Fruit fly (Drosophila melanogaster): ENCODE results near the gene grk.

The grk gene

dm6 chr2L:8463144-8464106 lies 30.0 kb upstream of the grk start, which contains the start of gene Agpat2 (continued):
- TF ChIP-seq kah (GFP tag; optimal IDR thresholded peaks at IDR 0.05) (peak; percentile 47), CG1792 (GFP tag; optimal IDR thresholded peaks at IDR 0.05) (peak; percentile 49), pfk (GFP tag; optimal IDR thresholded peaks at IDR 0.05) (no peak), Drgx (GFP tag; IDR thresholded peaks at IDR 0.05) (no peak), CG17829 (tag; optimal IDR thresholded peaks at IDR 0.05) (peak; percentile 79), CG9932 (GFP tag; IDR thresholded peaks at IDR 0.05) (peak; percentile 69), D (optimal IDR thresholded peaks at IDR 0.05) (no peak), D (GFP tag; optimal IDR thresholded peaks at IDR 0.05) (peak; percentile 85), CG30020 (tag; optimal IDR thresholded peaks at IDR 0.05) (peak; percentile 27), CG14050 (GFP tag; IDR thresholded peaks at IDR 0.05) (peak; percentile 74), CG9797 (GFP tag; optimal IDR thresholded peaks at IDR 0.05) (no peak), CG10321 (GFP tag; IDR thresholded peaks at IDR 0.05) (no peak), fd102C (GFP tag; optimal IDR thresholded peaks at IDR 0.05) (no peak), Kr (GFP tag; optimal IDR thresholded peaks at IDR 0.05) (no peak), BtbVII (GFP tag; optimal IDR thresholded peaks at IDR 0.05) (peak; percentile 82), ind (GFP tag; optimal IDR thresholded peaks at IDR 0.05) (peak; percentile 86), lbe (GFP tag; optimal IDR thresholded peaks at IDR 0.05) (peak; percentile 53), CG8281 (tag; optimal IDR thresholded peaks at IDR 0.05) (peak; percentile 56), vfl (GFP tag; optimal IDR thresholded peaks at IDR 0.05) (peak; percentile 67), onecut (GFP tag; IDR thresholded peaks at IDR 0.05) (peak; percentile 72), Dad (GFP tag; optimal IDR thresholded peaks at IDR 0.05) (peak; percentile 75), mld (GFP tag; IDR thresholded peaks at IDR 0.05; ENCODE audit: partially characterized antibody) (no peak), CG1024 (GFP tag; IDR thresholded peaks at IDR 0.05) (peak; percentile 51; the same call in 1 of the 2 replicates), Deaf1 (tag; optimal IDR thresholded peaks at IDR 0.05) (peak; percentile 42), vvl (GFP tag; IDR thresholded peaks at IDR 0.05) (peak; percentile 88), Lpt (GFP tag; optimal IDR thresholded peaks at IDR 0.05) (no peak), CG30431 (GFP tag; optimal IDR thresholded peaks at IDR 0.05) (peak; percentile 74), CG14014 (GFP tag; IDR thresholded peaks at IDR 0.05) (peak; percentile 77), Dbx (GFP tag; IDR thresholded peaks at IDR 0.05) (peak; percentile 61; the same call in 1 of the 3 replicates), disco-r (GFP tag; optimal IDR thresholded peaks at IDR 0.05) (peak; percentile 19), abd-A (tag; optimal IDR thresholded peaks at IDR 0.05) (peak; percentile 83), jigr1 (GFP tag; IDR thresholded peaks at IDR 0.05) (0 out of 3 replicates have a peak, but pooled peaks have one; percentile 30), Asciz (GFP tag; optimal IDR thresholded peaks at IDR 0.05) (peak; percentile 80), scrt (GFP tag; optimal IDR thresholded peaks at IDR 0.05) (peak; percentile 72), sc (optimal IDR thresholded peaks at IDR 0.05) (no peak), sc (GFP tag; optimal IDR thresholded peaks at IDR 0.05) (peak; percentile 80), wdn (GFP tag; IDR thresholded peaks at IDR 0.05) (peak; percentile 39; the same call in 1 of the 2 replicates), CG1233 (GFP tag; optimal IDR thresholded peaks at IDR 0.05) (peak; percentile 81), prd (optimal IDR thresholded peaks at IDR 0.05) (no peak), prd (GFP tag; IDR thresholded peaks at IDR 0.05) (peak; percentile 80), chn (GFP tag; optimal IDR thresholded peaks at IDR 0.05) (peak; percentile 77), Sox102F (GFP tag; optimal IDR thresholded peaks at IDR 0.05) (peak; percentile 86), CG31365 (tag; optimal IDR thresholded peaks at IDR 0.05) (peak; percentile 52), unc-4 (GFP tag; IDR thresholded peaks at IDR 0.05; ENCODE audit: partially characterized antibody) (no peak), bigmax (GFP tag; optimal IDR thresholded peaks at IDR 0.05) (no peak), CG11093 (GFP tag; IDR thresholded peaks at IDR 0.05) (peak; percentile 45; the same call in 1 of the 3 replicates), CG3163 (GFP tag; optimal IDR thresholded peaks at IDR 0.05) (peak; percentile 24), CG1647 (GFP tag; optimal IDR thresholded peaks at IDR 0.05) (peak; percentile 69), CG14441 (GFP tag; IDR thresholded peaks at IDR 0.05) (peak; percentile 68), CG17328 (GFP tag; IDR thresholded peaks at IDR 0.05) (peak; percentile 79)

Data from whole organism, embryonic.